Fruit fly (Drosophila melanogaster) whole organism, embryonic: Measurements from ENCODE around the gene Nepl7.

ENCODE experiments used
- CG31224 ChIP-seq: fragments of 200-800 bp; sonication (Bioruptor generic); IDR thresholded peaks from 2 replicates; pipeline ENCODE4 v1.3.6; 2022; ENCODE audit warnings: missing biosample characterization, missing genetic modification characterization
- CG6765 ChIP-seq: fragments of 200-800 bp; sonication (Bioruptor generic); optimal IDR thresholded peaks from 3 replicates; lab custom pipeline; 2017; ENCODE audit warnings: missing biosample characterization, mild to moderate bottlenecking, missing genetic modification characterization
- Dfd ChIP-seq, 2 experiments: fragments of >200 bp; optimal IDR thresholded peaks; 2 replicates each; lab custom pipeline; 2017; ENCODE audit warnings: missing biosample characterization in 2 of 2, missing genetic modification characterization in 2 of 2
- cad ChIP-seq: fragments of >200 bp; optimal IDR thresholded peaks from 2 replicates; lab custom pipeline; 2017; ENCODE audit warnings: missing biosample characterization, missing genetic modification characterization
- sisA ChIP-seq: fragments of 200-800 bp; sonication (Bioruptor generic); IDR thresholded peaks from 2 replicates; pipeline ENCODE4 v1.3.6; 2022; ENCODE audit warnings: missing biosample characterization, missing genetic modification characterization

DNA sequence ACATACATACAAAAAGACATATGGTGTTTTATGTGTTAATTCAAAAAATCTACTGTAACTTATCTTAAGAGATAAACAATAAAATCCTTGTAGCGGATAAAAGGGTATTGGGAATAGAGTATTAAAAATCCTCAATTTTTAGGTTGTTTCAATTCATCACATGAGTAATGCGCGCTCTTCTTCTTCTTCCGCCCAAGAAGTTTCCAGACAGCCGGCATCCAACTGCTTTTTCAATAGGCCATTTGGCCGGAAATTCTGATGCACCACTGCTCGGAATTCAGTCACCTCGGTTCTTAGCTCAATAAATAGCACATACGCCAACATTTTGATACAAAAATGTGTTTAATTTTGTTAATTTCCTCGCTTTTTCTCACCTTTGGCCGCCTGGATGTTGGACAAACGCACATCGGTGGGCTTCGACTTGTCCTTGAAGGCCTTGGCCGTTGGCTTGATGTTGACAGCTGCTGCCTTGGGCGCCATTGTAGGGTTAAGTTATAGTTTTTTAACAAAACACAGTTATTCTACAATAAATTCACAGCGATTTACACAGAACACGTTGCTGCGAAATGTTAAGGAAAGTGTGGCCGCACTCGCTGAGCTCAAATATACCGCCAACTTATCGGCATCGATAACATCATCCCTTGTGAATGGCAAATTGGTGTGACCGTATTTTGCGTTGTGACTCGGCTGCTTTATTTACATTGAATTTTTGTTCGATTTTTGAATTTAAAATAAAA, 23.0 kb upstream of the Nepl7 start, which contains the start of the genes CCT4 and CG6153:
- TF ChIP-seq CG31224 (no peak), cad (GFP tag; lab: Kevin White, UChicago) (no peak), CG6765 (GFP tag; lab: Kevin White, UChicago) (no peak), sisA (GFP tag; lab: Robert Waterston, UW) (no peak), Dfd (GFP tag; optimal IDR thresholded peaks at IDR 0.05; lab: Kevin White, UChicago) (no peak)
